Worm (Caenorhabditis elegans) whole organism, mixed stage, embryonic: Measurements from ENCODE around the gene F46B6.10.

ENCODE experiments used
- M03D4.4 ChIP-seq: sonication (generic microtip); optimal IDR thresholded peaks from 2 replicates; lab custom pipeline; 2017; ENCODE audit warnings: mild to moderate bottlenecking, missing genetic modification characterization, missing compliant biosample characterization
- blmp-1 ChIP-seq: fragments of 150-350 bp; optimal IDR thresholded peaks from 2 replicates; lab custom pipeline; 2014; ENCODE audit warnings: missing biosample characterization, missing genetic modification characterization
- ceh-43 ChIP-seq: fragments of 200-800 bp; sonication (Bioruptor generic); optimal IDR thresholded peaks from 2 replicates; lab custom pipeline; 2018; ENCODE audit warnings: mild to moderate bottlenecking, missing genetic modification characterization, moderate library complexity, missing compliant biosample characterization
- ceh-83 ChIP-seq: fragments of 200-800 bp; sonication (Bioruptor generic); optimal IDR thresholded peaks from 2 replicates; lab custom pipeline; 2018; ENCODE audit warnings: mild to moderate bottlenecking, missing genetic modification characterization, missing compliant biosample characterization
- ces-1 ChIP-seq: fragments of 150-350 bp; optimal IDR thresholded peaks from 2 replicates; lab custom pipeline; 2014; ENCODE audit warnings: missing biosample characterization, missing genetic modification reagents, missing genetic modification characterization
- cnd-1 ChIP-seq: fragments of 200-800 bp; sonication (Bioruptor generic); optimal IDR thresholded peaks from 2 replicates; lab custom pipeline; 2018; ENCODE audit warnings: mild to moderate bottlenecking, missing genetic modification characterization, missing compliant biosample characterization
- elt-1 ChIP-seq: sonication (generic microtip); optimal IDR thresholded peaks from 2 replicates; lab custom pipeline; 2017; ENCODE audit warnings: missing genetic modification characterization, mild to moderate bottlenecking, missing compliant biosample characterization, antibody characterized with exemption, moderate library complexity, borderline replicate concordance; ENCODE audit not compliant: insufficient read depth
- elt-3 ChIP-seq: fragments of 150-350 bp; optimal IDR thresholded peaks from 2 replicates; lab custom pipeline; 2014; ENCODE audit warnings: missing biosample characterization, missing genetic modification characterization
- flh-1 ChIP-seq: fragments of 200-800 bp; sonication (Bioruptor generic); optimal IDR thresholded peaks from 2 replicates; lab custom pipeline; 2018; ENCODE audit warnings: mild to moderate bottlenecking, missing genetic modification characterization, moderate library complexity, missing compliant biosample characterization
- ham-2 ChIP-seq: fragments of 200-800 bp; sonication (Bioruptor generic); optimal IDR thresholded peaks from 2 replicates; lab custom pipeline; 2018; ENCODE audit warnings: mild to moderate bottlenecking, missing genetic modification characterization, missing compliant biosample characterization
- hlh-1 ChIP-seq: fragments of 150-350 bp; optimal IDR thresholded peaks from 2 replicates; lab custom pipeline; 2014; ENCODE audit warnings: missing biosample characterization, missing genetic modification reagents, missing genetic modification characterization
- lsy-2 ChIP-seq: fragments of 150-350 bp; optimal IDR thresholded peaks from 2 replicates; lab custom pipeline; 2014; ENCODE audit warnings: missing biosample characterization, missing genetic modification characterization
- mab-5 ChIP-seq: fragments of 150-350 bp; optimal IDR thresholded peaks from 2 replicates; lab custom pipeline; 2014; ENCODE audit warnings: missing biosample characterization, missing genetic modification characterization
- mep-1 ChIP-seq: fragments of 150-350 bp; optimal IDR thresholded peaks from 2 replicates; lab custom pipeline; 2017; ENCODE audit warnings: missing biosample characterization, missing genetic modification reagents, missing genetic modification characterization, inconsistent platforms
- nhr-12 ChIP-seq: fragments of 150-350 bp; optimal IDR thresholded peaks from 2 replicates; lab custom pipeline; 2014; ENCODE audit warnings: missing biosample characterization, missing genetic modification characterization
- nhr-237 ChIP-seq: fragments of 150-350 bp; optimal IDR thresholded peaks from 2 replicates; lab custom pipeline; 2014; ENCODE audit warnings: missing biosample characterization, missing genetic modification characterization
- nhr-28 ChIP-seq: fragments of 150-350 bp; optimal IDR thresholded peaks from 2 replicates; lab custom pipeline; 2014; ENCODE audit warnings: missing biosample characterization, missing genetic modification characterization
- nhr-76 ChIP-seq: sonication (generic microtip); optimal IDR thresholded peaks from 2 replicates; lab custom pipeline; 2017; ENCODE audit warnings: missing biosample characterization, missing genetic modification characterization
- pha-4 ChIP-seq: fragments of 150-350 bp; optimal IDR thresholded peaks from 2 replicates; lab custom pipeline; 2018; ENCODE audit warnings: missing biosample characterization, missing genetic modification reagents, missing genetic modification characterization
- sem-2 ChIP-seq: fragments of 200-800 bp; sonication (Bioruptor generic); optimal IDR thresholded peaks from 2 replicates; lab custom pipeline; 2018; ENCODE audit warnings: mild to moderate bottlenecking, missing genetic modification characterization, missing compliant biosample characterization
- snpc-4 ChIP-seq: fragments of 150-350 bp; optimal IDR thresholded peaks from 2 replicates; lab custom pipeline; 2014; ENCODE audit warnings: missing biosample characterization, missing genetic modification characterization
- tbx-8 ChIP-seq: fragments of 200-800 bp; sonication (Bioruptor generic); optimal IDR thresholded peaks from 2 replicates; lab custom pipeline; 2018; ENCODE audit warnings: mild to moderate bottlenecking, missing genetic modification characterization, moderate library complexity, missing compliant biosample characterization
- unc-120 ChIP-seq: sonication (generic microtip); optimal IDR thresholded peaks from 2 replicates; lab custom pipeline; 2017; ENCODE audit warnings: missing genetic modification characterization, missing compliant biosample characterization; ENCODE audit not compliant: poor library complexity, severe bottlenecking
- unc-62 ChIP-seq: fragments of 150-350 bp; optimal IDR thresholded peaks from 2 replicates; lab custom pipeline; 2014; ENCODE audit warnings: missing biosample characterization, missing genetic modification reagents, missing genetic modification characterization
- zip-8 ChIP-seq: fragments of 150-350 bp; optimal IDR thresholded peaks from 2 replicates; lab custom pipeline; 2014; ENCODE audit warnings: missing biosample characterization, missing genetic modification characterization
- ztf-11 ChIP-seq: fragments of 150-350 bp; optimal IDR thresholded peaks from 2 replicates; lab custom pipeline; 2014; ENCODE audit warnings: missing biosample characterization, missing genetic modification characterization

F46B6.10 gene

DNA sequence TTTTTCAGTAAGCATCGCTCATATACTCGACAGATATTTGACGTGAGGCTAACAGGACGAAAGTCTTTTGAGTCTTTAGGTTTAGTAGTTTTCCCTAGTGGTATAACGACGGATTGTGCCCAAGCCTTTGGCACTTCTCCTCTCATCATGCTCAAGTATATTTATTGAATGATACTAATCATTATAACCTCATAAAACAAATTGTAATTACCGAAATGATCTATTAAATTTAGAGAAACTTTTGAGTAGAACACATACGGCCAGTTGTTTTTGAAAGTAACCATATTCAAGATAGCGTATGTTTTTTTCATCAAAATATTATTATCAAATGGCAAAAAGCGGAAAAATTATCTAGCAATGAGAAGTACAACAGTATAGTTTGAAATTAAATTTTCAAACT lies 30.6 kb downstream of the F46B6.10 start:
- TF ChIP-seq tbx-8 (GFP tag; lab: Kevin White, UChicago), result no peak
- peak; percentile 90 for TF ChIP-seq ces-1 (GFP tag; lab: Kevin White, UChicago)

DNA sequence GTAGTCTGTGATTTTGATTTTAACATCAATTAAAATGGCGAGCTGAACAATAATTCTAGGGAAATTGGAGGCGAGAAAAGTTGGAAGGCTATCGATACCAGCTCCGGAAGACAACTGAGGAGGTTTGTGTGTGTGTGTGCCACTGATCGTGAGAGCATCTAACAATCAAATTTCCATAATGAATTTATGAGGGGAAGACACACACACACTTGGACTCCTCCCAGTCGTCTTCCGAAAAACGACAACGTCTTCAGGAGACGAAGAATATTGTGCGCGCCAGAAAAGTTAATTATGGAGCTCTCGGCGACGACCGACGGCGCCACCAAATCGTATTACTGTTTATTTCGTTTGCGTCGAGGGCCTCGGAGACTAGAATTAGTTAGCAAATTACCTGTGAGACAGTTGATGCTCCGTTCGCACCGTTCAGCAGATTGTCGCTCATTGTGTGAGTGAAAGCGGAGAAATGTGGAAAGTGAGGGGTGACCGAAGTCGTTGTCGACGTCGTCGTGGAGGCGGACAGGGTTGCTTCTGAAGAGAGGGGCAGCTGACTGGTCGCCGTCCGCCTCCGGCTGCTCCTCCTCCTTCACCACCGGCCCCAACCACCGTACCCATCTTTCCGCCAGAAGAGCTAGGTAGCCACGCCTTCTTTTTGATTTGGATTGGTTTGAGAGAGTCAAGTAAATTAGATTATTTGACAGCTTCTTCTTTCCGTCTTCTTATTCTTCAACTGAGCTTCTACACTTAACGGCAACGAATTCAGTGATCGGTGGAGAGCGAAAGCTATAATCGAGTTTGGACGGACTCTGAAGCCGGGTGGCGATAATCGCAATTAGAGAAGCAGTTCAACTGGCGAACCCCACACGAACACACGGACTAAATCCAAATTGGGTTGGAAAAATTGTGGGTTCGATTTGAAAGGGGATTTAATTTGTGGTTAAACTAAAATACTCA lies 32.8 kb downstream of the F46B6.10 start, which contains the start of gene unc-42:
TSS of gene unc-42 (minus strand) at position 564 of the 951 bp plus-strand sequence.
- TF ChIP-seq zip-8 (tag; lab: Kevin White, UChicago) (no peak), ham-2 (GFP tag; lab: Kevin White, UChicago) (no peak), nhr-76 (tag; lab: Kevin White, UChicago) (no peak), ces-1 (GFP tag; lab: Kevin White, UChicago) (peak; percentile 100), ztf-11 (tag; lab: Kevin White, UChicago) (no peak), M03D4.4 (tag; lab: Kevin White, UChicago) (no peak)

DNA sequence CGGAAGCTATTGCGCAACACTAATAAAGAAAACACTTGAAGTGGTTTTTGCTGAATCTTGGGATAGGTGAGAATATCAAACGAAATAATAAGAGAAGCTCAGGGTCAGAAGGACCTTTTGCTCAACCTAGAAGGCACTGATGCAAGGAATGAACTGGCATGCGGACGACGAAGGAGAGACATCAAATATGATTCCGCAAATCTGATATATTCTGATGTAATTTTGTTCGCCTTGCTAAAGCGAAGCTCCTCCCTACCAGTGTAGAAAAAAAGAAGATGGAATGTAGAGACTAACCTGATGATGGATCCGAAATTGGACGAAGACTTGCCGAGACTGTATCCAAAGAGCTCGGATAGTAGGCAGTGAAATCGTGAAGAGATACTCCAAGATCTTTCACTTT lies 33.9 kb downstream of the F46B6.10 start:
- peak; percentile 50 for TF ChIP-seq zip-8 (tag; lab: Kevin White, UChicago)
- no peak for TF ChIP-seq elt-3 (tag; lab: Kevin White, UChicago)
- peak; percentile 100 for TF ChIP-seq ces-1 (GFP tag; lab: Kevin White, UChicago)
- TF ChIP-seq, all 35 proteins: peak for 2

DNA sequence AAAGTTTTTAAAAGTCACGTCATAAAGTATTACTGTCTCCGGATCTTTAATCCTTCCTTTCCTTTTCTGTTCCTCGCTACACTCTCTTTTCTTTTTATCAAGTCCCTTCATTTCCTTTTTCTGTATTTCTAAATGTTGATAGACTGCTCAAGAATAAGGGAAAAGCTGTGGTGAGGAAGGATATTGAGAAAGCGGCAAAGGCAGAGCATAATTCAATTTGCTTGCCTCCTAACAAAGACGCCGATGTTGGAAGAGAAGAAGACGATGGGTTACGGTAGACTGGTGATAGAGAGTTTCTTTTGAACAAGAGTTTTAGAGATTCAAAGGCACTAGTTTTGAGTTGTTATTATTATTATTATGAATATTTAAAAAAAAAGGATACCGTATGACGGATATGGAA lies 36.2 kb downstream of the F46B6.10 start:
- no peak for TF ChIP-seq ham-2 (GFP tag; lab: Kevin White, UChicago)
- TF ChIP-seq lsy-2 (tag; lab: Kevin White, UChicago), result peak; percentile 46
- peak; percentile 100 for TF ChIP-seq ces-1 (GFP tag; lab: Kevin White, UChicago)

DNA sequence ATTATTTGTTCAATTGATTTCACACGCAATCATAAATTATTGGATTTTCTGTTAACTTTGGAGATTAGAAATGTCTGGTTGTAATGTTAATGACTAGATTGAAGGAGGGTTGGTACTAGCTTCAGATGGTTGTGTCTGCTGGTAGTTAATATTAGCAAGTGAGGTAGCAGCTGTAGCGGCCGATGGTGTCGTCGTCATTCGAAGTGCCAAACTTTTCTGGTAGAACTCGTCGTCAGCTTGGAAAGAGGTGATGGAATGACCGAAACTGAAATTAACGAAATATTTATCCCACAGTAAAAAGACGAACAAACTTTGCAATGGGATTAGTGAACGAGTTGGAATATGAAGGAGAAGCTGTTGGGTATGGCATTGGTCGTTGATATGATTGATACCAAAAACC lies 37.3 kb downstream of the F46B6.10 start:
- no peak for TF ChIP-seq hlh-1 (tag; lab: Kevin White, UChicago)
- no peak for TF ChIP-seq sem-2 (GFP tag; lab: Kevin White, UChicago)
- TF ChIP-seq nhr-237 (tag; lab: Kevin White, UChicago), result no peak
- no peak for TF ChIP-seq ces-1 (GFP tag; lab: Kevin White, UChicago)
- no peak for TF ChIP-seq cnd-1 (tag; lab: Kevin White, UChicago)

DNA sequence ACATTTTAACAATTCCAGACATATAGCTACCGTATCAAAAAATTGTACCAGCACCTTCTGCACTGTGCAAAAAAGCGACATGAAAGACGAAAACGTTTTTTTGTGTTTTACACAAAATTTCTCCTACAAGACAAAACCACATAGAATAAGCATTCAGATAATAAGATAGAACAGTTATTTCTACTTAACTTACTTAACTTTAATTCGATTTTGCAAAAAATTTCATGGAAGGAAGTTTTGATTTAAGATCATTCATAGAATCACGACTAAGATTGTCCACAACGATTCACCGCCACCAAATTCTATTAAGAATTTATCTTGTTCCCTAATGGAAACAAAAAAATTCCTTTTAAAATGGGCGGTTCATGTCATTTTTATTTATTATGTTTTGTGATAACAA lies 38.1 kb downstream of the F46B6.10 start:
- TF ChIP-seq ces-1 (GFP tag; lab: Kevin White, UChicago), result peak; percentile 94
- no peak for TF ChIP-seq sem-2 (GFP tag; lab: Kevin White, UChicago)
- TF ChIP-seq, all 35 proteins: peak for 1

DNA sequence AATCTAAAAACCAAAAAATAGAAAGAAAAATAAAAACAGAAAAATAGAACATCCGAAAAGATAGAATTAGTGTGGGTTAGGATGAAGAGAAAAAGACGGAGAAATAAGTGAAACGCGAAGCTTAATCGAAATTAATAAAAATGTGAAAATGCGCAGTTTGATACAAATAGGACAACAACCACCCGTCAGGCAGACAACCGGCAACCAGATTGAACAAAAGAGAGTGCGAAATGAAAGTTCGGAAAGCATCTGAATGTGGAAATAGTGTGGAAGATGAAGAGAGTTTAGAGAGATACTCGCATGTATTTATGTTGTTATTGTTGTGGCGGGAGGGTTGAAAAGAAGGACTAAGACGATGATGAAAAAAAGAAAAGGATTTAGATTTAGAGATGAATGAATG lies 43.4 kb downstream of the F46B6.10 start:
- TF ChIP-seq blmp-1 (tag; lab: Kevin White, UChicago), result peak; percentile 74
- no peak for TF ChIP-seq elt-1 (tag; lab: Kevin White, UChicago)

DNA sequence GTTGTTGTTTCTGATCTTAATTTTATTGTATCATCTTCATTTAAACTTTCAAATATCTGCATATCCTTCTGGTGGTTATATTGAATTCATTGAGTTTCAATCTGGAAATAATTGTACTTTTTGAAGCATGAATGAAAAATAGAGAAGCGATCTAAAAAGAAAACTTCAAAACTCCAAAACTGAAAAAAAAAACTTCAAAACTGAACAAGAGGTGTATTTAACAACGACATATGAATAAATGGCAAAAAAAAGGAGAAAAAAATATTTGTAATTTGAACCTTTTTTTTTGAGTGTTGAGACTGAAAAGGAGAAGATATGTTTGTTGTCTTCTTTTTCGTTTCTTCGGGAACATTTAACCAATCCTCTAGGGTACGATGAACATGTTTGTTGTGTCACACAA lies 44.0 kb downstream of the F46B6.10 start, which contains the start of gene F58E6.11:
TSS of gene F58E6.11 (minus strand) at position 101 of the 400 bp plus-strand sequence.
- TF ChIP-seq blmp-1 (tag; lab: Kevin White, UChicago), result no peak

DNA sequence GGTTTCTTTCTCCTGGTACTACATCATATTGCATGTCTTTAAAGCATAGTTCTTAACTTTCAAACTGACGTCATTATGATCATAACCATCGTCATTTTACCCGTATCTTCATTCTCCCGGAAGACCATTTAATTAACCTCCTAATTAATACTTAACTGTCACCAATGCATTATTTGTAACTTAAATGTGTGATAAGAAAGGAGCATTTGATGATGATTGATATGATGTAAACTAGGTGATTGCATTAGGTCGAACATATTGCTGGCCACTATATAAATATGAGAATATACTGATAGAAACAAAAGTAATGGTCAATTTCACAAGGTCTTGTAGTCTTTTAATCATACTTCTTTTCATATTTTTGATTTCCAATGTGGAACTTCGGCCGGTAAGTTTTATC lies 45.6 kb downstream of the F46B6.10 start, which contains the start of gene hrg-3:
TSS of gene hrg-3 (plus strand) at position 227 of the 400 bp plus-strand sequence.
- no peak for TF ChIP-seq ces-1 (GFP tag; lab: Kevin White, UChicago)
- no peak for TF ChIP-seq nhr-12 (tag; lab: Kevin White, UChicago)
- no peak for TF ChIP-seq unc-120 (tag; lab: Kevin White, UChicago)
- no peak for TF ChIP-seq ceh-43 (GFP tag; lab: Kevin White, UChicago)
- no peak for TF ChIP-seq ham-2 (GFP tag; lab: Kevin White, UChicago)
- no peak for TF ChIP-seq nhr-237 (tag; lab: Kevin White, UChicago)
- no peak for TF ChIP-seq tbx-8 (GFP tag; lab: Kevin White, UChicago)
- TF ChIP-seq snpc-4 (tag; lab: Kevin White, UChicago), result no peak
- TF ChIP-seq blmp-1 (tag; lab: Kevin White, UChicago), result no peak
- no peak for TF ChIP-seq unc-62
- no peak for TF ChIP-seq mep-1
- no peak for TF ChIP-seq flh-1 (GFP tag; lab: Kevin White, UChicago)
- no peak for TF ChIP-seq lsy-2 (tag; lab: Kevin White, UChicago)
- no peak for TF ChIP-seq ceh-83 (GFP tag; lab: Kevin White, UChicago)
- no peak for TF ChIP-seq nhr-28 (tag; lab: Kevin White, UChicago)
- TF ChIP-seq mab-5 (tag; lab: Kevin White, UChicago), result no peak
- no peak for TF ChIP-seq pha-4 (tag; lab: Kevin White, UChicago)
